Worm (Caenorhabditis elegans) whole organism, L3 larva: ENCODE data around the gene swp-1.

Experiments used
- R02D3.7 ChIP-seq: fragments of 150-350 bp; optimal IDR thresholded peaks from 2 replicates; lab custom pipeline; 2014; ENCODE audit warnings: missing biosample characterization, missing genetic modification characterization
- aly-2 ChIP-seq: fragments of 150-350 bp; optimal IDR thresholded peaks from 2 replicates; lab custom pipeline; 2014; ENCODE audit warnings: missing biosample characterization, missing genetic modification characterization
- ama-1 ChIP-seq: fragments of 150-350 bp; optimal IDR thresholded peaks from 2 replicates; lab custom pipeline; 2018
- ceh-16 ChIP-seq: sonication (generic microtip); optimal IDR thresholded peaks from 2 replicates; lab custom pipeline; 2017; ENCODE audit warnings: missing biosample characterization, missing genetic modification characterization
- ceh-82 ChIP-seq: fragments of 150-350 bp; optimal IDR thresholded peaks from 2 replicates; lab custom pipeline; 2014; ENCODE audit warnings: missing biosample characterization, missing genetic modification characterization
- ceh-9 ChIP-seq: sonication (generic microtip); optimal IDR thresholded peaks from 2 replicates; lab custom pipeline; 2018; ENCODE audit warnings: missing biosample characterization, missing genetic modification characterization
- daf-12 ChIP-seq: fragments of 150-350 bp; optimal IDR thresholded peaks from 2 replicates; lab custom pipeline; 2014; ENCODE audit warnings: missing biosample characterization, missing genetic modification reagents, missing genetic modification characterization
- egl-5 ChIP-seq: fragments of 150-350 bp; optimal IDR thresholded peaks from 2 replicates; lab custom pipeline; 2017; ENCODE audit warnings: missing biosample characterization, missing genetic modification reagents, missing genetic modification characterization, inconsistent platforms
- elt-1 ChIP-seq: fragments of 150-350 bp; optimal IDR thresholded peaks from 2 replicates; lab custom pipeline; 2014; ENCODE audit warnings: missing biosample characterization, missing genetic modification characterization
- elt-2 ChIP-seq: sonication (generic microtip); optimal IDR thresholded peaks from 2 replicates; lab custom pipeline; 2016; ENCODE audit warnings: missing genetic modification reagents, mild to moderate bottlenecking, missing genetic modification characterization, missing compliant biosample characterization
- elt-3 ChIP-seq, 3 experiments: fragments of 150-350 bp in 1 of 3; sonication (generic microtip) in 2 of 3; optimal IDR thresholded peaks; 2 replicates in 2 of 3; 4 replicates in 1 of 3; lab custom pipeline; 2014 to 2017; ENCODE audit warnings: missing biosample characterization in 3 of 3, missing genetic modification characterization in 3 of 3
- eor-1 ChIP-seq, 2 experiments: fragments of 150-350 bp; optimal IDR thresholded peaks; 2 replicates each; lab custom pipeline; 2014 to 2018; ENCODE audit warnings: missing biosample characterization in 2 of 2, missing genetic modification characterization in 2 of 2
- fkh-2 ChIP-seq: fragments of 150-350 bp; optimal IDR thresholded peaks from 2 replicates; lab custom pipeline; 2014; ENCODE audit warnings: missing biosample characterization, missing genetic modification reagents, missing genetic modification characterization
- fos-1 ChIP-seq: fragments of 150-350 bp; optimal IDR thresholded peaks from 2 replicates; lab custom pipeline; 2014; ENCODE audit warnings: missing biosample characterization, missing genetic modification characterization
- hmg-11 ChIP-seq: sonication (generic microtip); optimal IDR thresholded peaks from 2 replicates; lab custom pipeline; 2016; ENCODE audit warnings: missing genetic modification characterization, missing compliant biosample characterization
- jun-1 ChIP-seq: fragments of 150-350 bp; optimal IDR thresholded peaks from 2 replicates; lab custom pipeline; 2014; ENCODE audit warnings: missing biosample characterization, missing genetic modification reagents, missing genetic modification characterization
- lin-15B ChIP-seq: fragments of 150-350 bp; optimal IDR thresholded peaks from 2 replicates; lab custom pipeline; 2014; ENCODE audit warnings: missing biosample characterization, missing genetic modification characterization
- lin-39 ChIP-seq: fragments of 150-350 bp; optimal IDR thresholded peaks from 2 replicates; lab custom pipeline; 2018; ENCODE audit warnings: missing biosample characterization, missing genetic modification reagents, missing genetic modification characterization
- lsy-12 ChIP-seq: sonication (generic microtip); optimal IDR thresholded peaks from 2 replicates; lab custom pipeline; 2016; ENCODE audit warnings: mild to moderate bottlenecking, missing genetic modification characterization, missing compliant biosample characterization
- mdl-1 ChIP-seq: fragments of 150-350 bp; optimal IDR thresholded peaks from 2 replicates; lab custom pipeline; 2014; ENCODE audit warnings: missing biosample characterization, missing genetic modification characterization
- nfya-1 ChIP-seq: sonication (generic microtip); optimal IDR thresholded peaks from 2 replicates; lab custom pipeline; 2017; ENCODE audit warnings: missing genetic modification characterization, mild to moderate bottlenecking, missing compliant biosample characterization, antibody characterized with exemption, moderate library complexity; ENCODE audit not compliant: insufficient read depth
- nhr-12 ChIP-seq: fragments of 150-350 bp; optimal IDR thresholded peaks from 2 replicates; lab custom pipeline; 2014; ENCODE audit warnings: missing biosample characterization, missing genetic modification characterization
- nhr-23 ChIP-seq: fragments of 150-350 bp; optimal IDR thresholded peaks from 2 replicates; lab custom pipeline; 2014; ENCODE audit warnings: missing biosample characterization, missing genetic modification reagents, missing genetic modification characterization
- nhr-237 ChIP-seq: fragments of 150-350 bp; optimal IDR thresholded peaks from 2 replicates; lab custom pipeline; 2014; ENCODE audit warnings: missing biosample characterization, missing genetic modification characterization
- nhr-25 ChIP-seq: sonication (generic microtip); optimal IDR thresholded peaks from 2 replicates; lab custom pipeline; 2017; ENCODE audit warnings: missing biosample characterization, missing genetic modification characterization
- nhr-28 ChIP-seq: fragments of 150-350 bp; optimal IDR thresholded peaks from 2 replicates; lab custom pipeline; 2014; ENCODE audit warnings: missing biosample characterization, missing genetic modification characterization
- nhr-43 ChIP-seq: sonication (generic microtip); optimal IDR thresholded peaks from 2 replicates; lab custom pipeline; 2016; ENCODE audit warnings: mild to moderate bottlenecking, missing genetic modification characterization, missing compliant biosample characterization; ENCODE audit not compliant: poor library complexity, severe bottlenecking
- nhr-76 ChIP-seq: fragments of 150-350 bp; sonication (generic microtip); optimal IDR thresholded peaks from 5 replicates; lab custom pipeline; 2014; ENCODE audit warnings: missing biosample characterization, missing genetic modification characterization
- nhr-77 ChIP-seq: fragments of 150-350 bp; optimal IDR thresholded peaks from 2 replicates; lab custom pipeline; 2014; ENCODE audit warnings: missing biosample characterization, missing genetic modification characterization
- pha-4 ChIP-seq: fragments of 150-350 bp; optimal IDR thresholded peaks from 2 replicates; lab custom pipeline; 2014; ENCODE audit warnings: missing biosample characterization, missing genetic modification reagents, missing genetic modification characterization
- sea-2 ChIP-seq: fragments of 150-350 bp; sonication (generic microtip); optimal IDR thresholded peaks from 4 replicates; lab custom pipeline; 2014; ENCODE audit warnings: missing biosample characterization, missing genetic modification reagents, missing genetic modification characterization
- skn-1 ChIP-seq: fragments of 150-350 bp; optimal IDR thresholded peaks from 2 replicates; lab custom pipeline; 2014; ENCODE audit warnings: missing biosample characterization, missing genetic modification characterization
- snpc-4 ChIP-seq: fragments of 150-350 bp; optimal IDR thresholded peaks from 2 replicates; lab custom pipeline; 2014; ENCODE audit warnings: missing biosample characterization, missing genetic modification characterization
- tbx-2 ChIP-seq: sonication (generic microtip); optimal IDR thresholded peaks from 2 replicates; lab custom pipeline; 2016; ENCODE audit warnings: mild to moderate bottlenecking, missing genetic modification characterization, missing compliant biosample characterization
- unc-62 ChIP-seq: fragments of 150-350 bp; sonication (generic microtip); optimal IDR thresholded peaks from 4 replicates; lab custom pipeline; 2014; ENCODE audit warnings: missing biosample characterization, missing genetic modification reagents, missing genetic modification characterization
- ztf-11 ChIP-seq: fragments of 150-350 bp; optimal IDR thresholded peaks from 2 replicates; lab custom pipeline; 2014; ENCODE audit warnings: missing biosample characterization, missing genetic modification characterization
- ztf-4 ChIP-seq: fragments of 150-350 bp; optimal IDR thresholded peaks from 2 replicates; lab custom pipeline; 2014; ENCODE audit warnings: missing biosample characterization, missing genetic modification characterization

The swp-1 gene

ce11 chrIII:5721488-5721887 lies 16.2 kb upstream of the swp-1 start:
- TF ChIP-seq nhr-25 (tag; lab: Kevin White, UChicago), result no peak

- TF ChIP-seq ztf-4 (tag; lab: Kevin White, UChicago), result no peak
- TF ChIP-seq snpc-4 (tag; lab: Kevin White, UChicago), result no peak
- TF ChIP-seq ceh-82 (tag; lab: Kevin White, UChicago), result no peak
- TF ChIP-seq elt-3 (tag; optimal IDR thresholded peaks at IDR 0.05; lab: Kevin White, UChicago), result no peak
- TF ChIP-seq aly-2 (tag; lab: Kevin White, UChicago), result no peak
- no peak for TF ChIP-seq fos-1 (tag; lab: Kevin White, UChicago)
- TF ChIP-seq nhr-237 (tag; lab: Kevin White, UChicago), result no peak
- no peak for TF ChIP-seq skn-1 (tag; lab: Kevin White, UChicago)
- no peak for TF ChIP-seq nhr-28 (tag; lab: Kevin White, UChicago)
- TF ChIP-seq ama-1, result no peak
- no peak for TF ChIP-seq R02D3.7
- no peak for TF ChIP-seq ceh-9 (tag; lab: Kevin White, UChicago)
- TF ChIP-seq ztf-11 (tag; lab: Kevin White, UChicago), result no peak
- TF ChIP-seq daf-12 (tag; lab: Kevin White, UChicago), result no peak
- no peak for TF ChIP-seq nfya-1
- no peak for TF ChIP-seq mdl-1 (tag; lab: Kevin White, UChicago)
These were observed 15.1 kb upstream of the swp-1 start for ce11 chrIII:5720266-5721019.

ce11 chrIII:5719832-5720194 lies 14.5 kb upstream of the swp-1 start:
- TF ChIP-seq lin-15B (tag; lab: Kevin White, UChicago), result peak; percentile 21
- TF ChIP-seq jun-1 (tag; lab: Kevin White, UChicago), result no peak

- TF ChIP-seq nhr-25 (tag; lab: Kevin White, UChicago) (peak; percentile 7), ama-1 (no peak), elt-1 (tag; lab: Kevin White, UChicago) (peak; percentile 48)
These were observed 13.9 kb upstream of the swp-1 start for ce11 chrIII:5719105-5719831.

- TF ChIP-seq nhr-237 (tag; lab: Kevin White, UChicago) (no peak), nhr-76 (no peak), ceh-16 (tag; lab: Kevin White, UChicago) (no peak)
These were observed 13.1 kb upstream of the swp-1 start for ce11 chrIII:5718385-5718784.

ce11 chrIII:5717173-5717748 lies 11.9 kb upstream of the swp-1 start:
- no peak for TF ChIP-seq nhr-23 (tag; lab: Kevin White, UChicago)
- peak; percentile 3 for TF ChIP-seq elt-2
- TF ChIP-seq lsy-12 (tag; lab: Kevin White, UChicago), result peak; percentile 18
- no peak for TF ChIP-seq daf-12 (tag; lab: Kevin White, UChicago)
- no peak for TF ChIP-seq nhr-76
- peak; percentile 77 for TF ChIP-seq ama-1

ce11 chrIII:5715467-5715866 lies 10.1 kb upstream of the swp-1 start:
- TF ChIP-seq nhr-77 (tag; lab: Kevin White, UChicago) (no peak), skn-1 (tag; lab: Kevin White, UChicago) (peak; percentile 24), tbx-2 (tag; lab: Kevin White, UChicago) (no peak), lsy-12 (tag; lab: Kevin White, UChicago) (no peak), sea-2 (GFP tag; lab: Kevin White, UChicago) (no peak), fos-1 (tag; lab: Kevin White, UChicago) (no peak), lin-39 (tag; lab: Kevin White, UChicago) (peak; percentile 88), pha-4 (tag; lab: Kevin White, UChicago) (peak; percentile 78), nhr-25 (tag; lab: Kevin White, UChicago) (peak; percentile 75), nhr-23 (tag; lab: Kevin White, UChicago) (peak; percentile 63), ztf-11 (tag; lab: Kevin White, UChicago) (no peak), hmg-11 (tag; lab: Kevin White, UChicago) (peak; percentile 88), ceh-16 (tag; lab: Kevin White, UChicago) (no peak), elt-3 (tag; optimal IDR thresholded peaks at IDR 0.05; lab: Kevin White, UChicago) (peak in 1 of 3 experiments; percentile 26), elt-1 (tag; lab: Kevin White, UChicago) (no peak), nhr-76 (no peak), mdl-1 (tag; lab: Kevin White, UChicago) (peak; percentile 32), eor-1 (tag; optimal IDR thresholded peaks at IDR 0.05; lab: Kevin White, UChicago) (no peak), egl-5 (no peak), unc-62 (GFP tag; lab: Kevin White, UChicago) (peak; percentile 34), nhr-43 (tag; lab: Kevin White, UChicago) (no peak), lin-15B (tag; lab: Kevin White, UChicago) (peak; percentile 70), fkh-2 (tag; lab: Kevin White, UChicago) (no peak), nhr-12 (tag; lab: Kevin White, UChicago) (no peak)
